Worm (Caenorhabditis elegans) whole organism, L2 larva: ENCODE measurements around the gene srz-38.

Source experiments
- aly-2 ChIP-seq: fragments of 150-350 bp; optimal IDR thresholded peaks from 2 replicates; lab custom pipeline; 2014; ENCODE audit warnings: missing biosample characterization, missing genetic modification characterization
- blmp-1 ChIP-seq: sonication (generic microtip); optimal IDR thresholded peaks from 2 replicates; lab custom pipeline; 2017; ENCODE audit warnings: missing genetic modification characterization, mild to moderate bottlenecking, missing compliant biosample characterization, antibody characterized with exemption, moderate library complexity; ENCODE audit not compliant: insufficient read depth
- egl-27 ChIP-seq: sonication (generic microtip); optimal IDR thresholded peaks from 3 replicates; lab custom pipeline; 2017; ENCODE audit warnings: missing biosample characterization, missing genetic modification reagents, missing genetic modification characterization
- mdl-1 ChIP-seq, 2 experiments: fragments of 150-350 bp in 1 of 2; sonication (generic microtip) in 1 of 2; optimal IDR thresholded peaks; 2 replicates each; lab custom pipeline; 2017; ENCODE audit warnings: missing biosample characterization in 2 of 2, missing genetic modification characterization in 2 of 2
- nhr-11 ChIP-seq: fragments of 150-350 bp; optimal IDR thresholded peaks from 2 replicates; lab custom pipeline; 2014; ENCODE audit warnings: missing biosample characterization, missing genetic modification characterization
- snpc-4 ChIP-seq: fragments of 150-350 bp; optimal IDR thresholded peaks from 2 replicates; lab custom pipeline; 2014; ENCODE audit warnings: missing biosample characterization, missing genetic modification characterization

ce11 chrIV:16298851-16299250 lies 36.3 kb upstream of the srz-38 start, which contains the start of gene srz-72:
- TF ChIP-seq aly-2 (tag; lab: Kevin White, UChicago) (no peak), egl-27 (tag; lab: Kevin White, UChicago) (no peak), blmp-1 (tag; lab: Kevin White, UChicago) (no peak), mdl-1 (tag; optimal IDR thresholded peaks at IDR 0.05; lab: Kevin White, UChicago) (no peak), nhr-11 (tag; lab: Kevin White, UChicago) (no peak), snpc-4 (no peak)
